Worm (Caenorhabditis elegans) whole organism, late embryonic: ENCODE data around the gene C23G10.5.

Experiments
- hlh-15 ChIP-seq: sonication (generic microtip); optimal IDR thresholded peaks from 2 replicates; lab custom pipeline; 2016; ENCODE audit warnings: missing genetic modification characterization, missing compliant biosample characterization
- pha-4 ChIP-seq: fragments of 150-350 bp; optimal IDR thresholded peaks from 2 replicates; lab custom pipeline; 2018; ENCODE audit warnings: missing biosample characterization, missing genetic modification reagents, missing genetic modification characterization
- pqm-1 ChIP-seq: sonication (generic microtip); optimal IDR thresholded peaks from 2 replicates; lab custom pipeline; 2016; ENCODE audit warnings: missing genetic modification characterization, missing compliant biosample characterization
- ztf-16 ChIP-seq: sonication (generic microtip); optimal IDR thresholded peaks from 2 replicates; lab custom pipeline; 2017; ENCODE audit warnings: missing genetic modification characterization, missing compliant biosample characterization

DNA sequence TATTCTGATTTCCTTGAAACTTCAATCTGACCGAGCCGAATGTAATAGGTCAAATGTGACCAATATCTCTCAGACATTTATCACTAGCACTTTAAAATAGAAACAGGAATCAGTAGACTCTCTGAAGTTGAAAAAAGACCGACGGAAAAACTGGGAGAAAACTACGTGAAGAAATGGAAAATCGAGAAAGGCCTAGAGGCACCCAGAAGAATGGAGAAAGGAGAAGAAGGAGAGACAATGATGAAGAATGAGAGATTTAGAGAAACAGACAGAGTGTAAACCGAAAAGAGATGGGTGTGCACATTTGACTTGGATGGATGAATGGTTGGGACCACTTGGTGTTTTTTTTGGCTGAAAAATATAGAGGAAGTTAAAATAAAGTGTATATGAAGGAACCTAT lies 20.9 kb upstream of the C23G10.5 start:
- no peak for TF ChIP-seq pha-4 (tag; lab: Kevin White, UChicago)
- no peak for TF ChIP-seq hlh-15 (tag; lab: Kevin White, UChicago)
- no peak for TF ChIP-seq ztf-16 (tag; lab: Kevin White, UChicago)
- TF ChIP-seq pqm-1, result no peak
